Worm (Caenorhabditis elegans) whole organism, L1 larva: ENCODE data around the gene C37C3.10.

Experiments
- efl-3 ChIP-seq: fragments of 200-800 bp; sonication (Bioruptor generic); optimal IDR thresholded peaks from 2 replicates; lab custom pipeline; 2018; ENCODE audit warnings: mild to moderate bottlenecking, missing genetic modification characterization, missing compliant biosample characterization
- elt-2 ChIP-seq: sonication (generic microtip); optimal IDR thresholded peaks from 2 replicates; lab custom pipeline; 2016; ENCODE audit warnings: missing genetic modification characterization, mild to moderate bottlenecking, inconsistent platforms, missing compliant biosample characterization, missing genetic modification reagents
- jun-1 ChIP-seq: fragments of 150-350 bp; optimal IDR thresholded peaks from 2 replicates; lab custom pipeline; 2014; ENCODE audit warnings: missing biosample characterization, missing genetic modification reagents, missing genetic modification characterization
- mdl-1 ChIP-seq, 2 experiments: fragments of 150-350 bp; optimal IDR thresholded peaks; 2 replicates each; lab custom pipeline; 2014 to 2017; ENCODE audit warnings: missing biosample characterization in 2 of 2, missing genetic modification characterization in 2 of 2, inconsistent platforms in 1 of 2
- nhr-11 ChIP-seq: fragments of 150-350 bp; optimal IDR thresholded peaks from 2 replicates; lab custom pipeline; 2014; ENCODE audit warnings: missing biosample characterization, missing genetic modification characterization
- nhr-76 ChIP-seq: sonication (generic microtip); optimal IDR thresholded peaks from 2 replicates; lab custom pipeline; 2017; ENCODE audit warnings: missing biosample characterization, missing genetic modification characterization
- pqm-1 ChIP-seq: sonication (generic microtip); optimal IDR thresholded peaks from 3 replicates; lab custom pipeline; 2017; ENCODE audit warnings: missing biosample characterization, missing genetic modification characterization
- unc-62 ChIP-seq: fragments of 150-350 bp; optimal IDR thresholded peaks from 2 replicates; lab custom pipeline; 2014; ENCODE audit warnings: missing biosample characterization, missing genetic modification reagents, missing genetic modification characterization

DNA sequence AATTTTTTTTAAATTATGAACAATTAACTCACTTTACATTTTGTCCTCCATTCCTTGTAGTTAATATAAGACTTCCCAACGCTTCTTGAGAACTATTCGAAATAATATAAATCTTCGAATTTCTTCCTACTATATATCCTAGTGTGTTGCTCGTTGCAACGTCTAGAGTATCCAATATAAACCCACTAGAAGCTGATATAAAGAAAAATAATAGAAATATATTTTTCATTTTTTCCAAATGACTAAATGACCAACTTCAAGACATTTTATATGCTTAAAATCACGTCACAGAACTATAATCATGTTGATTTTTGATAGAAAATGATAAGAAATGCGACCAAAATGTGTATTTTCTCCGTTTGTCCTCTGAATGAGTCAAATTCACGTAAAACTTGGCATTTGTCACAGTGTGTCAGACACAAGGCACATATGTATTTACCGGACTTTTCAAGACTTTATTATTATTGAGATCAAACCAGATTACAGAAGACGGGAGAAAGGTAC is at the start of gene C37C3.10:
- TF ChIP-seq elt-2 (tag; lab: Kevin White, UChicago), result no peak
- no peak for TF ChIP-seq mdl-1 (tag; optimal IDR thresholded peaks at IDR 0.05; lab: Kevin White, UChicago)
- TF ChIP-seq jun-1 (tag; lab: Kevin White, UChicago), result no peak
- TF ChIP-seq pqm-1 (tag; lab: Kevin White, UChicago), result no peak
- no peak for TF ChIP-seq nhr-76
- TF ChIP-seq unc-62 (GFP tag; lab: Kevin White, UChicago), result no peak
- TF ChIP-seq nhr-11 (tag; lab: Kevin White, UChicago), result no peak
- TF ChIP-seq efl-3 (GFP tag; lab: Kevin White, UChicago), result no peak
